Worm (Caenorhabditis elegans) whole organism, early embryonic: ENCODE measurements around the gene F20B6.9.

Experiments used
- F13C5.2 ChIP-seq: sonication (generic microtip); optimal IDR thresholded peaks from 2 replicates; lab custom pipeline; 2017; ENCODE audit warnings: mild to moderate bottlenecking, missing genetic modification characterization, inconsistent platforms, missing compliant biosample characterization
- aly-1 ChIP-seq: sonication (generic microtip); optimal IDR thresholded peaks from 2 replicates; lab custom pipeline; 2016; ENCODE audit warnings: missing genetic modification characterization, missing compliant biosample characterization
- ama-1 ChIP-seq: fragments of 150-350 bp; optimal IDR thresholded peaks from 2 replicates; lab custom pipeline; 2014
- ceh-36 ChIP-seq: sonication (generic microtip); optimal IDR thresholded peaks from 2 replicates; lab custom pipeline; 2016; ENCODE audit warnings: missing genetic modification characterization, inconsistent platforms, missing compliant biosample characterization
- ets-7 ChIP-seq: sonication (generic microtip); optimal IDR thresholded peaks from 2 replicates; lab custom pipeline; 2016; ENCODE audit warnings: missing genotype, missing genetic modification characterization, missing compliant biosample characterization
- flt-1 ChIP-seq: fragments of 200-800 bp; sonication (Bioruptor generic); IDR thresholded peaks from 2 replicates; pipeline ENCODE4 v1.3.6; 2022; ENCODE audit warnings: missing genetic modification characterization, missing compliant biosample characterization
- hmg-4 ChIP-seq: fragments of 200-800 bp; sonication (Bioruptor generic); optimal IDR thresholded peaks from 2 replicates; lab custom pipeline; 2018; ENCODE audit warnings: mild to moderate bottlenecking, missing genetic modification characterization, missing compliant biosample characterization
- hnd-1 ChIP-seq: sonication (generic microtip); optimal IDR thresholded peaks from 2 replicates; lab custom pipeline; 2016; ENCODE audit warnings: missing genetic modification characterization, missing compliant biosample characterization
- pes-1 ChIP-seq: fragments of 200-800 bp; sonication (Bioruptor generic); IDR thresholded peaks from 2 replicates; pipeline ENCODE4 v1.3.6; 2022; ENCODE audit warnings: missing genetic modification reagents, missing genetic modification characterization, missing compliant biosample characterization
- tbx-37 ChIP-seq: fragments of 200-800 bp; sonication (Bioruptor generic); conservative IDR thresholded peaks from 2 replicates; pipeline ENCODE4 v1.3.6; 2022; ENCODE audit warnings: missing genetic modification reagents, missing genetic modification characterization, missing compliant biosample characterization

ce11 chrX:4254782-4255181 lies 47.5 kb upstream of the F20B6.9 start, which contains the start of gene taf-11.1:
- no peak for TF ChIP-seq ama-1 (lab: Kevin White, UChicago)
- TF ChIP-seq flt-1: no peak
- TF ChIP-seq F13C5.2 (tag; lab: Kevin White, UChicago): no peak
- no peak for TF ChIP-seq aly-1 (tag; lab: Kevin White, UChicago)
- no peak for TF ChIP-seq tbx-37 (GFP tag; lab: Robert Waterston, UW)
- no peak for TF ChIP-seq ets-7 (tag; lab: Kevin White, UChicago)
- TF ChIP-seq ceh-36 (tag; lab: Kevin White, UChicago): no peak
- no peak for TF ChIP-seq pes-1 (GFP tag; lab: Robert Waterston, UW)
- TF ChIP-seq hnd-1: no peak
- no peak for TF ChIP-seq hmg-4 (GFP tag; lab: Kevin White, UChicago)
